Worm (Caenorhabditis elegans) whole organism, early embryonic: ENCODE measurements around the gene ZK938.3.

Experiments
- F13C5.2 ChIP-seq: sonication (generic microtip); optimal IDR thresholded peaks from 2 replicates; lab custom pipeline; 2017; ENCODE audit warnings: mild to moderate bottlenecking, missing genetic modification characterization, inconsistent platforms, missing compliant biosample characterization
- aly-1 ChIP-seq: sonication (generic microtip); optimal IDR thresholded peaks from 2 replicates; lab custom pipeline; 2016; ENCODE audit warnings: missing genetic modification characterization, missing compliant biosample characterization
- ama-1 ChIP-seq: fragments of 150-350 bp; optimal IDR thresholded peaks from 2 replicates; lab custom pipeline; 2014
- ets-7 ChIP-seq: sonication (generic microtip); optimal IDR thresholded peaks from 2 replicates; lab custom pipeline; 2016; ENCODE audit warnings: missing genotype, missing genetic modification characterization, missing compliant biosample characterization
- flt-1 ChIP-seq: fragments of 200-800 bp; sonication (Bioruptor generic); IDR thresholded peaks from 2 replicates; pipeline ENCODE4 v1.3.6; 2022; ENCODE audit warnings: missing genetic modification characterization, missing compliant biosample characterization
- hmg-4 ChIP-seq: fragments of 200-800 bp; sonication (Bioruptor generic); optimal IDR thresholded peaks from 2 replicates; lab custom pipeline; 2018; ENCODE audit warnings: mild to moderate bottlenecking, missing genetic modification characterization, missing compliant biosample characterization
- hnd-1 ChIP-seq: sonication (generic microtip); optimal IDR thresholded peaks from 2 replicates; lab custom pipeline; 2016; ENCODE audit warnings: missing genetic modification characterization, missing compliant biosample characterization
- pes-1 ChIP-seq: fragments of 200-800 bp; sonication (Bioruptor generic); IDR thresholded peaks from 2 replicates; pipeline ENCODE4 v1.3.6; 2022; ENCODE audit warnings: missing genetic modification reagents, missing genetic modification characterization, missing compliant biosample characterization
- tbx-37 ChIP-seq: fragments of 200-800 bp; sonication (Bioruptor generic); conservative IDR thresholded peaks from 2 replicates; pipeline ENCODE4 v1.3.6; 2022; ENCODE audit warnings: missing genetic modification reagents, missing genetic modification characterization, missing compliant biosample characterization
- tra-4 ChIP-seq: sonication (generic microtip); optimal IDR thresholded peaks from 2 replicates; lab custom pipeline; 2017; ENCODE audit warnings: missing genetic modification characterization, missing compliant biosample characterization

ce11 chrII:9859575-9859974, 25.8 kb upstream of the ZK938.3 start, which contains the start of gene chil-5:
- TF ChIP-seq ama-1 (lab: Kevin White, UChicago) (no peak), F13C5.2 (no peak), aly-1 (tag; lab: Kevin White, UChicago) (no peak), tbx-37 (no peak), flt-1 (GFP tag; lab: Robert Waterston, UW) (no peak), pes-1 (GFP tag; lab: Robert Waterston, UW) (no peak), hnd-1 (tag; lab: Kevin White, UChicago) (no peak), hmg-4 (GFP tag; lab: Kevin White, UChicago) (no peak), ets-7 (tag; lab: Kevin White, UChicago) (no peak), tra-4 (tag; lab: Kevin White, UChicago) (no peak)
